Worm (Caenorhabditis elegans) whole organism, young adult: ENCODE measurements around the gene dgk-5.

Experiments
- D2030.7 ChIP-seq: fragments of 200-800 bp; sonication (Bioruptor generic); IDR thresholded peaks from 2 replicates; pipeline ENCODE4 v1.3.6; 2022; ENCODE audit warnings: missing genetic modification reagents, missing genetic modification characterization, missing compliant biosample characterization
- F22D6.2 ChIP-seq: sonication (generic microtip); optimal IDR thresholded peaks from 2 replicates; lab custom pipeline; 2016; ENCODE audit warnings: mild to moderate bottlenecking, missing genetic modification characterization, missing compliant biosample characterization
- F37B4.10 ChIP-seq: fragments of 200-800 bp; sonication (Bioruptor generic); IDR thresholded peaks from 2 replicates; pipeline ENCODE4 v1.3.6; 2022; ENCODE audit warnings: missing genetic modification characterization, missing compliant biosample characterization
- F39B2.1 ChIP-seq: fragments of 200-800 bp; sonication (Bioruptor generic); IDR thresholded peaks from 2 replicates; pipeline ENCODE4 v1.3.6; 2022; ENCODE audit warnings: missing genetic modification reagents, missing genetic modification characterization, missing compliant biosample characterization
- K12H6.12 ChIP-seq: fragments of 200-800 bp; sonication (Bioruptor generic); optimal IDR thresholded peaks from 2 replicates; lab custom pipeline; 2018; ENCODE audit warnings: mild to moderate bottlenecking, missing genetic modification characterization, missing compliant biosample characterization
- Y79H2A.3 ChIP-seq: fragments of 200-800 bp; sonication (Bioruptor generic); conservative IDR thresholded peaks from 2 replicates; pipeline ENCODE4 v1.3.6; 2022; ENCODE audit warnings: missing genetic modification reagents, missing genetic modification characterization, missing compliant biosample characterization
- Y95B8A.8 ChIP-seq: fragments of 200-800 bp; sonication (Bioruptor generic); IDR thresholded peaks from 2 replicates; pipeline ENCODE4 v1.3.6; 2022; ENCODE audit warnings: missing genetic modification reagents, missing genetic modification characterization, missing compliant biosample characterization
- akir-1 ChIP-seq: fragments of 200-800 bp; sonication (Bioruptor generic); optimal IDR thresholded peaks from 2 replicates; lab custom pipeline; 2018; ENCODE audit warnings: mild to moderate bottlenecking, missing genetic modification characterization, moderate library complexity, missing compliant biosample characterization
- ama-1 ChIP-seq, 3 experiments: fragments of 150-350 bp in 1 of 3; sonication (generic microtip) in 2 of 3; optimal IDR thresholded peaks; 2 replicates each; lab custom pipeline; 2014 to 2018; ENCODE audit warnings: missing biosample characterization in 2 of 3, missing genetic modification characterization in 2 of 3, missing genetic modification reagents in 2 of 3
- aptf-3 ChIP-seq: fragments of 200-800 bp; sonication (Bioruptor generic); IDR thresholded peaks from 2 replicates; pipeline ENCODE4 v1.3.6; 2022; ENCODE audit warnings: missing genetic modification characterization, missing compliant biosample characterization
- atf-7 ChIP-seq: sonication (generic microtip); optimal IDR thresholded peaks from 2 replicates; lab custom pipeline; 2017; ENCODE audit warnings: mild to moderate bottlenecking, missing genetic modification characterization, missing compliant biosample characterization
- attf-6 ChIP-seq: fragments of 200-800 bp; sonication (Bioruptor generic); IDR thresholded peaks from 2 replicates; pipeline ENCODE4 v1.3.6; 2022; ENCODE audit warnings: missing genetic modification reagents, missing genetic modification characterization, missing compliant biosample characterization
- bed-2 ChIP-seq: fragments of 200-800 bp; sonication (Bioruptor generic); IDR thresholded peaks from 2 replicates; pipeline ENCODE4 v1.3.6; 2022; ENCODE audit warnings: missing genetic modification reagents, missing genetic modification characterization, missing compliant biosample characterization
- cebp-1 ChIP-seq, 2 experiments: fragments of 200-800 bp in 1 of 2; sonication (Bioruptor generic) in 1 of 2; sonication (generic microtip) in 1 of 2; IDR thresholded peaks in 1 of 2; optimal IDR thresholded peaks in 1 of 2; 2 replicates each; pipeline versions ENCODE4 v1.3.6 to Lab custom; 2017 to 2022; ENCODE audit warnings: missing compliant biosample characterization in 2 of 2, missing genetic modification characterization in 2 of 2, mild to moderate bottlenecking in 1 of 2, missing genetic modification reagents in 1 of 2, moderate library complexity in 1 of 2
- ceh-100 ChIP-seq: fragments of 200-800 bp; sonication (Bioruptor generic); IDR thresholded peaks from 2 replicates; pipeline ENCODE4 v1.3.6; 2022; ENCODE audit warnings: missing genetic modification reagents, missing genetic modification characterization, missing compliant biosample characterization
- ceh-40 ChIP-seq: fragments of 200-800 bp; sonication (Bioruptor generic); IDR thresholded peaks from 2 replicates; pipeline ENCODE4 v1.3.6; 2022; ENCODE audit warnings: missing genetic modification characterization, missing compliant biosample characterization
- ceh-58 ChIP-seq: fragments of 200-800 bp; sonication (Bioruptor generic); IDR thresholded peaks from 2 replicates; pipeline ENCODE4 v1.3.6; 2022; ENCODE audit warnings: missing genetic modification characterization, missing compliant biosample characterization
- dox-1 ChIP-seq: fragments of 200-800 bp; sonication (Bioruptor generic); IDR thresholded peaks from 2 replicates; pipeline ENCODE4 v1.3.6; 2022; ENCODE audit warnings: missing genetic modification reagents, missing genetic modification characterization, missing compliant biosample characterization
- dpl-1 ChIP-seq: fragments of 150-350 bp; optimal IDR thresholded peaks from 2 replicates; lab custom pipeline; 2014; ENCODE audit warnings: missing biosample characterization, missing genetic modification reagents, missing genetic modification characterization
- efl-1 ChIP-seq: fragments of 150-350 bp; optimal IDR thresholded peaks from 2 replicates; lab custom pipeline; 2014; ENCODE audit warnings: missing biosample characterization, missing genetic modification reagents, missing genetic modification characterization
- egl-18 ChIP-seq: fragments of 200-800 bp; sonication (Bioruptor generic); IDR thresholded peaks from 2 replicates; pipeline ENCODE4 v1.3.6; 2022; ENCODE audit warnings: missing genetic modification reagents, missing genetic modification characterization, missing compliant biosample characterization
- egrh-3 ChIP-seq: fragments of 200-800 bp; sonication (Bioruptor generic); IDR thresholded peaks from 2 replicates; pipeline ENCODE4 v1.3.6; 2022; ENCODE audit warnings: missing genetic modification reagents, missing genetic modification characterization, missing compliant biosample characterization
- fkh-3 ChIP-seq: sonication (generic microtip); optimal IDR thresholded peaks from 2 replicates; lab custom pipeline; 2016; ENCODE audit warnings: mild to moderate bottlenecking, missing genetic modification characterization, missing compliant biosample characterization
- gei-17 ChIP-seq: fragments of 200-800 bp; sonication (Bioruptor generic); optimal IDR thresholded peaks from 2 replicates; lab custom pipeline; 2018; ENCODE audit warnings: mild to moderate bottlenecking, missing genetic modification characterization, missing compliant biosample characterization
- hlh-12 ChIP-seq: sonication (generic microtip); optimal IDR thresholded peaks from 2 replicates; lab custom pipeline; 2016; ENCODE audit warnings: missing genetic modification characterization, missing compliant biosample characterization
- hmg-1.2 ChIP-seq: fragments of 200-800 bp; sonication (Bioruptor generic); IDR thresholded peaks from 2 replicates; pipeline ENCODE4 v1.3.6; 2022; ENCODE audit warnings: missing genetic modification reagents, missing genetic modification characterization, missing compliant biosample characterization
- hmg-20 ChIP-seq: fragments of 200-800 bp; sonication (Bioruptor generic); IDR thresholded peaks from 2 replicates; pipeline ENCODE4 v1.3.6; 2022; ENCODE audit warnings: missing genetic modification reagents, missing genetic modification characterization, missing compliant biosample characterization
- hrde-1 ChIP-seq: sonication (generic microtip); optimal IDR thresholded peaks from 2 replicates; lab custom pipeline; 2016; ENCODE audit warnings: missing genetic modification characterization, mild to moderate bottlenecking, missing compliant biosample characterization, moderate library complexity, missing genotype, missing genetic modification reagents, borderline replicate concordance
- let-526 ChIP-seq: fragments of 200-800 bp; sonication (Bioruptor generic); IDR thresholded peaks from 2 replicates; pipeline ENCODE4 v1.3.6; 2022; ENCODE audit warnings: missing genetic modification reagents, missing genetic modification characterization, missing compliant biosample characterization
- lin-26 ChIP-seq: fragments of 200-800 bp; sonication (Bioruptor generic); IDR thresholded peaks from 2 replicates; pipeline ENCODE4 v1.3.6; 2022; ENCODE audit warnings: missing genetic modification reagents, missing genetic modification characterization, missing compliant biosample characterization
- lin-40 ChIP-seq: sonication (generic microtip); optimal IDR thresholded peaks from 2 replicates; lab custom pipeline; 2016; ENCODE audit warnings: missing genetic modification characterization, mild to moderate bottlenecking, missing compliant biosample characterization, missing genotype, missing genetic modification reagents
- lin-54 ChIP-seq: fragments of 200-800 bp; sonication (Bioruptor generic); optimal IDR thresholded peaks from 2 replicates; lab custom pipeline; 2018; ENCODE audit warnings: mild to moderate bottlenecking, missing genetic modification characterization, missing compliant biosample characterization
- lir-1 ChIP-seq: fragments of 200-800 bp; sonication (Bioruptor generic); conservative IDR thresholded peaks from 2 replicates; pipeline ENCODE4 v1.3.6; 2022; ENCODE audit warnings: missing genetic modification reagents, missing genetic modification characterization, missing compliant biosample characterization
- madf-3 ChIP-seq: fragments of 200-800 bp; sonication (Bioruptor generic); IDR thresholded peaks from 2 replicates; pipeline ENCODE4 v1.3.6; 2022; ENCODE audit warnings: missing genetic modification reagents, missing genetic modification characterization, missing compliant biosample characterization
- madf-8 ChIP-seq: fragments of 200-800 bp; sonication (Bioruptor generic); conservative IDR thresholded peaks from 2 replicates; pipeline ENCODE4 v1.3.6; 2022; ENCODE audit warnings: missing genetic modification reagents, missing genetic modification characterization, missing compliant biosample characterization
- nfya-2 ChIP-seq: fragments of 200-800 bp; sonication (Bioruptor generic); IDR thresholded peaks from 2 replicates; pipeline ENCODE4 v1.3.6; 2022; ENCODE audit warnings: missing genetic modification reagents, missing genetic modification characterization, missing compliant biosample characterization
- nfyb-1 ChIP-seq: fragments of 200-800 bp; sonication (Bioruptor generic); IDR thresholded peaks from 2 replicates; pipeline ENCODE4 v1.3.6; 2022; ENCODE audit warnings: missing genetic modification reagents, missing genetic modification characterization, missing compliant biosample characterization
- repo-1 ChIP-seq: sonication (generic microtip); optimal IDR thresholded peaks from 2 replicates; lab custom pipeline; 2017; ENCODE audit warnings: mild to moderate bottlenecking, missing genetic modification characterization, missing compliant biosample characterization
- snpc-1.3 ChIP-seq: sonication (generic microtip); optimal IDR thresholded peaks from 2 replicates; lab custom pipeline; 2017; ENCODE audit warnings: missing genetic modification characterization, mild to moderate bottlenecking, missing compliant biosample characterization, antibody characterized with exemption, moderate library complexity, missing genotype, missing genetic modification reagents; ENCODE audit not compliant: insufficient read depth
- somi-1 ChIP-seq: fragments of 200-800 bp; sonication (Bioruptor generic); optimal IDR thresholded peaks from 2 replicates; lab custom pipeline; 2018; ENCODE audit warnings: mild to moderate bottlenecking, missing genetic modification characterization, missing compliant biosample characterization
- unc-62 ChIP-seq: fragments of 150-350 bp; optimal IDR thresholded peaks from 2 replicates; lab custom pipeline; 2014; ENCODE audit warnings: missing biosample characterization, missing genetic modification reagents, missing genetic modification characterization
- xnd-1 ChIP-seq: sonication (generic microtip); optimal IDR thresholded peaks from 2 replicates; lab custom pipeline; 2016; ENCODE audit warnings: missing genotype, missing genetic modification reagents, missing genetic modification characterization, missing compliant biosample characterization
- zfh-2 ChIP-seq: fragments of 200-800 bp; sonication (Bioruptor generic); conservative IDR thresholded peaks from 2 replicates; pipeline ENCODE4 v1.3.6; 2022; ENCODE audit warnings: missing genetic modification reagents, missing genetic modification characterization, missing compliant biosample characterization
- ztf-22 ChIP-seq: fragments of 200-800 bp; sonication (Bioruptor generic); optimal IDR thresholded peaks from 2 replicates; lab custom pipeline; 2018; ENCODE audit warnings: mild to moderate bottlenecking, missing genetic modification characterization, moderate library complexity, missing compliant biosample characterization
- ztf-28 ChIP-seq: fragments of 200-800 bp; sonication (Bioruptor generic); IDR thresholded peaks from 2 replicates; pipeline ENCODE4 v1.3.6; 2022; ENCODE audit warnings: missing genetic modification reagents, missing genetic modification characterization, missing compliant biosample characterization
- ztf-3 ChIP-seq: fragments of 200-800 bp; sonication (Bioruptor generic); optimal IDR thresholded peaks from 2 replicates; lab custom pipeline; 2018; ENCODE audit warnings: mild to moderate bottlenecking, missing genetic modification characterization, missing compliant biosample characterization

dgk-5 gene

DNA sequence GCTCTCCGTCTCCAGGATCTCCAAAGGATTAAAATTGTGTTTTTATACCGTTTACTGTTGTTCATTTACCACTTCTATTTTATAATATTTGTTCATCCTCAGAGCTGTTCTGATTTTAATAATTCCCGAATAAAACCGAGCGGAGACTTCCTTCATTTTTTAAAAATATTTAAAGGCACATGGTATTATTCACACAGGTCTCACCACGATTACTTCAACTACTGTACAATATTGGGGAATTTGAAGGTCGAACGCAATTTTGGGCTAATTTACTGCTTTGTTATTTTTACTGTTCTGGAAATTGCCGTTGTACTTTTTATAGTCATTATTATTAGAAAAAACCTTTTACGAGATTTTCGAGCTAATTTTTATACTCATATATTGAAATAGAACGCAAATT, 20.3 kb upstream of the dgk-5 start (continued):
- TF ChIP-seq cebp-1 (GFP tag; IDR thresholded peaks at IDR 0.05; lab: Robert Waterston, UW) (0 out of 2 replicates have a peak, but pooled peaks have one; percentile 18), cebp-1 (tag; optimal IDR thresholded peaks at IDR 0.05; lab: Kevin White, UChicago) (peak; percentile 50), bed-2 (GFP tag; lab: Robert Waterston, UW) (no peak), hmg-20 (GFP tag; lab: Robert Waterston, UW) (no peak), snpc-1.3 (tag; lab: Kevin White, UChicago) (peak; percentile 82)

DNA sequence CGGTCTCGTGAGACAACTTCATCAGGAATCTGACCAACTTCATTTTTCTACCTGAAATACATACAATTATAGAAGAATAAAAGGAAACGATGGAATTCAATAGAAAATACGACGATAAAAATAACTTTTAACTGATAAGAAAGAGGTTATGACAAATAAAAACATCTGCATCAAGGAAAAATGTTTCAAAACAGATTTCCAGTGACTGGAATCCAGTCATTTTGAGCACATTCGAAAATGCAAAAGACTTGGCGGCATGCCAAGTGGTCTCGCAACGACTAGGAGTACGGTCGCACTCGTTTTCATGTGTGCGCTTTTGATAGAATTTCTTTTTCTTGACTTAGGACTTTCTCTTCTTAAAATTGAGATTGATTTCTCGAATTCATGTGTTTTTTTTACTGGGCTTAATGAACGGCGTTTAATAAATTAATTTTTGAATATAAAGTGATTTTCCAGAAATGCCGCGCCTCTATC, 18.9 kb upstream of the dgk-5 start, which contains the start of the genes snr-3 and rsp-5:
Gene snr-3 (minus strand): TSS at position 51 of the 474 bp plus-strand sequence.
Gene rsp-5 (plus strand): TSS at position 455 of the 474 bp plus-strand sequence.
- TF ChIP-seq zfh-2, result no peak
- TF ChIP-seq lir-1 (GFP tag; lab: Robert Waterston, UW), result no peak
- TF ChIP-seq repo-1 (tag; lab: Kevin White, UChicago), result no peak
- no peak for TF ChIP-seq hmg-20 (GFP tag; lab: Robert Waterston, UW)
- no peak for TF ChIP-seq egrh-3 (GFP tag; lab: Robert Waterston, UW)
- TF ChIP-seq fkh-3 (tag; lab: Kevin White, UChicago), result no peak
- 0 out of 2 replicates have a peak, but pooled peaks have one; percentile 28 for TF ChIP-seq ceh-100
- peak; percentile 45; the same call in 1 of the 2 replicates for TF ChIP-seq hmg-1.2 (GFP tag; lab: Robert Waterston, UW)
- no peak for TF ChIP-seq ztf-3
- TF ChIP-seq somi-1 (GFP tag; lab: Kevin White, UChicago), result no peak
- no peak for TF ChIP-seq F37B4.10 (GFP tag; lab: Robert Waterston, UW)
- TF ChIP-seq ceh-40 (GFP tag; lab: Robert Waterston, UW), result no peak
- peak; percentile 62 for TF ChIP-seq D2030.7 (GFP tag; lab: Robert Waterston, UW)
- no peak for TF ChIP-seq ztf-28 (GFP tag; lab: Robert Waterston, UW)
- peak; percentile 56 for TF ChIP-seq xnd-1 (tag; lab: Kevin White, UChicago)
- TF ChIP-seq ama-1 (optimal IDR thresholded peaks at IDR 0.05; lab: Kevin White, UChicago), result no peak
- no peak for TF ChIP-seq ama-1 (GFP tag; optimal IDR thresholded peaks at IDR 0.05; lab: Kevin White, UChicago)
- TF ChIP-seq gei-17 (GFP tag; lab: Kevin White, UChicago), result no peak
- TF ChIP-seq cebp-1 (GFP tag; IDR thresholded peaks at IDR 0.05; lab: Robert Waterston, UW), result no peak
- TF ChIP-seq cebp-1 (tag; optimal IDR thresholded peaks at IDR 0.05; lab: Kevin White, UChicago), result peak; percentile 34
- TF ChIP-seq lin-40 (tag; lab: Kevin White, UChicago), result peak; percentile 12
- TF ChIP-seq hlh-12 (tag; lab: Kevin White, UChicago), result no peak
- no peak for TF ChIP-seq Y79H2A.3 (GFP tag; lab: Robert Waterston, UW)
- TF ChIP-seq akir-1 (GFP tag; lab: Kevin White, UChicago), result no peak
- TF ChIP-seq F22D6.2 (tag; lab: Kevin White, UChicago), result no peak
- peak; percentile 70 for TF ChIP-seq lin-54 (GFP tag; lab: Kevin White, UChicago)
- TF ChIP-seq K12H6.12 (tag; lab: Kevin White, UChicago), result no peak
- no peak for TF ChIP-seq let-526 (GFP tag; lab: Robert Waterston, UW)
- TF ChIP-seq nfya-2 (GFP tag; lab: Robert Waterston, UW), result no peak
- TF ChIP-seq ztf-22, result no peak
- TF ChIP-seq madf-8 (GFP tag; lab: Robert Waterston, UW), result peak; percentile 30
- TF ChIP-seq attf-6 (GFP tag; lab: Robert Waterston, UW), result no peak
- peak; percentile 49 for TF ChIP-seq efl-1 (GFP tag; lab: Kevin White, UChicago)
- TF ChIP-seq dpl-1 (GFP tag; lab: Kevin White, UChicago), result peak; percentile 10
- no peak for TF ChIP-seq Y95B8A.8 (GFP tag; lab: Robert Waterston, UW)
- TF ChIP-seq ceh-58 (GFP tag; lab: Robert Waterston, UW), result no peak
- no peak for TF ChIP-seq egl-18 (GFP tag; lab: Robert Waterston, UW)
- peak; percentile 81 for TF ChIP-seq dox-1
- no peak for TF ChIP-seq atf-7 (tag; lab: Kevin White, UChicago)
- no peak for TF ChIP-seq F39B2.1 (GFP tag; lab: Robert Waterston, UW)
- no peak for TF ChIP-seq lin-26 (GFP tag; lab: Robert Waterston, UW)
- TF ChIP-seq unc-62, result no peak
- TF ChIP-seq hrde-1 (tag; lab: Kevin White, UChicago), result no peak
- peak; percentile 71 for TF ChIP-seq nfyb-1 (GFP tag; lab: Robert Waterston, UW)
- TF ChIP-seq madf-3 (GFP tag; lab: Robert Waterston, UW), result 0 out of 2 replicates have a peak, but pooled peaks have one; percentile 51
- TF ChIP-seq aptf-3 (GFP tag; lab: Robert Waterston, UW), result no peak
